Fruit fly (Drosophila melanogaster) whole organism, pupa: ENCODE data around the gene Tsp5D.

Source experiments
- CG10348 ChIP-seq: fragments of 200-800 bp; sonication (Bioruptor generic); IDR thresholded peaks from 2 replicates; pipeline ENCODE4 v1.3.6; 2022; ENCODE audit warnings: missing biosample characterization, missing genetic modification characterization
- CG4496 ChIP-seq: fragments of 200-800 bp; sonication (Bioruptor generic); IDR thresholded peaks from 3 replicates; pipeline ENCODE4 v1.3.6; 2022; ENCODE audit warnings: missing biosample characterization, missing genetic modification characterization
- EcR ChIP-seq: fragments of 200-800 bp; sonication (Bioruptor generic); optimal IDR thresholded peaks from 3 replicates; lab custom pipeline; 2019; ENCODE audit warnings: missing biosample characterization, missing genetic modification characterization, mild to moderate bottlenecking, moderate library complexity, missing genetic modification reagents
- Ets98B ChIP-seq: fragments of 200-800 bp; sonication (Bioruptor generic); IDR thresholded peaks from 2 replicates; pipeline ENCODE4 v1.3.6; 2022; ENCODE audit warnings: missing biosample characterization, missing genetic modification characterization
- Pif1A ChIP-seq: fragments of 200-800 bp; sonication (Bioruptor generic); optimal IDR thresholded peaks from 3 replicates; lab custom pipeline; 2016; ENCODE audit warnings: missing biosample characterization, missing genetic modification characterization

DNA sequence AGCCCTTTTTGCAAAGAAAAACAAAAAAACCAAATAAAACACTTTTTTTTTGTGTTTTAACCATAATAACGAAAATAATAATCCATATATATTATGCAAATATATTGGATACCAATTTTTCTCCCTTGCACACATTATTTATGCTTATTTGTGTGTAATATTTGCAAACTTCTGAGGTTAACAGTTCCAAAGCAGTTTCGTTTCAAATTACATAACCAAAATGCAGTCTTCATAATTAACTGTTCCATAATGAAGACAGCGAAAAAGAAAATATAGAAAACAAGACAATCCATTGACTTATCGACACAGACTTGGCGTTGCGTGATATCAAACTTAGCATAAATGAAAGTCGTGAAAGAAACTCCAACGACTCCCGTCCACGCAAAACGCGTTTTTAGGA is 929 bp upstream of the Tsp5D start:
- TF ChIP-seq Pif1A (GFP tag; lab: Kevin White, UChicago) (no peak), Ets98B (GFP tag; lab: Robert Waterston, UW) (no peak), CG10348 (no peak), EcR (GFP tag; lab: Kevin White, UChicago) (no peak), CG4496 (no peak)
